Fruit fly (Drosophila melanogaster): ENCODE results near the gene CG18262.

CG18262 gene

DNA sequence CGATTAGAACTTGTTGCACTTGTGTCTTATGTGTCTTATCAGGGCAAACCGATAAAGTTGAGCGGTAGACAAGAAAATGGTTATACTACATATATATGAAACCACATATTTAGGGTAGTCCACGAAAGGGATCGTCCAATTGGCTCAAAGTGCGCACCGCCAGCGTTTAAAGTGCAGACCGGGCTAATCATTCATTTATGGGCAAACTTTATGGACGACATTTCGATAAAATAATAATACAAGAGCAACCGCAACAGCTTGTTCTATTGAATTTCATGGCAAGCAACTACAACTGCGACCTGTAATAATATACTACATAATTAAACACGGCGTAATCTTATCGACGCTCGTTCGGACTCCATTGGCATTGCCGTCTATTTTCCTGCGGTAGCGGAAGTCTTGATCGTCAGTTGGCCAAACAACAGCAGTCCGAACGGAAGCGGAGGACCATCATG is 17.3 kb upstream of the CG18262 start, which contains the start of the genes cyr and CG2120:
TSS of gene cyr (minus strand) at position 294 of the 455 bp plus-strand sequence.
TSS of gene CG2120 (plus strand) at position 405 of the 455 bp plus-strand sequence.
- TF ChIP-seq rn (GFP tag; IDR thresholded peaks at IDR 0.05) = no peak

dm6 chrX:8137285-8137684 is 15.5 kb upstream of the CG18262 start:
- no peak for TF ChIP-seq CG4496 (GFP tag; IDR thresholded peaks at IDR 0.05)
- no peak for TF ChIP-seq Pif1A (GFP tag; optimal IDR thresholded peaks at IDR 0.05)

dm6 chrX:8140707-8141106 is 12.0 kb upstream of the CG18262 start:
- TF ChIP-seq CG32121 (GFP tag; IDR thresholded peaks at IDR 0.05) (no peak), CG8301 (tag; optimal IDR thresholded peaks at IDR 0.05) (no peak), CG17806 (tag; optimal IDR thresholded peaks at IDR 0.05) (no peak), CG9948 (tag; optimal IDR thresholded peaks at IDR 0.05) (no peak), EcR (GFP tag; optimal IDR thresholded peaks at IDR 0.05) (no peak), CG14655 (GFP tag; optimal IDR thresholded peaks at IDR 0.05) (no peak), Snoo (tag; optimal IDR thresholded peaks at IDR 0.05) (no peak), CG15710 (tag; optimal IDR thresholded peaks at IDR 0.05) (no peak), D1 (tag; optimal IDR thresholded peaks at IDR 0.05) (no peak), fd96Ca (GFP tag; IDR thresholded peaks at IDR 0.05) (no peak), Ets98B (GFP tag; IDR thresholded peaks at IDR 0.05) (no peak), CG13204 (GFP tag; optimal IDR thresholded peaks at IDR 0.05) (no peak)

DNA sequence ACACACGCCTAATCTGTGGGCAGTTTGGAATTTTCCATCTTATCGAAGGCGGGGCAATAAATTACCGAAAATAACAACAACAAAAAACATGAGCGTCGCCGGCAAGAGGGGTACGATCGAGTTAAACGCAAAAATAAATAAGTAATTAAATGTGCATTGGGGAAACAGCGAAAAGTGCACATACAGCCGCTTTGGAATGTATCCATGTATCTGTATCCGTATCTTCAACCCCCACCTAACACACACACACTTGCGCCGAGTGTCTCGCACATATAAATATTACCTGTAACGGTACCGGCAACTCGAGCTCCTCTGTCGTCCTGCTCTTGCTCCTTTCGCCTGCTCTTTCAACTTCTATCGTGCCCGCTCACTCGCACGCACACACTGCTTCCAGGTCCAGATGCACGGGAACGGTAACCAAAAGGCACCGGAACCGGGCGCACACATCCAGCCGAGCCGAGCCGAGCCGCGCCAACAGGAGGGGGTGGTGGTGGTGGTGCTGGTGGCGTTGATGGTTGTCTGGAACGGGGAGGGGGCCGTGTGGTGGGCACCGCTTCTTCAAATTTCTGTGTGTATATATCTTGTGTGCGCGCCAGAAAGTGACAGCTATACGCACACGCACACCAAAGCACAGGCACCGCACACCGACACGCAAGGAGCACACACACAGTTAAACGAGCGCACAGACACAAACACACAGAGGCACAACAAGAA is 11.2 kb upstream of the CG18262 start:
- TF ChIP-seq CG15710 (tag; optimal IDR thresholded peaks at IDR 0.05) (peak; percentile 4), EcR (GFP tag; optimal IDR thresholded peaks at IDR 0.05) (peak; percentile 40), Pif1A (GFP tag; optimal IDR thresholded peaks at IDR 0.05) (peak; percentile 16), CG9948 (tag; optimal IDR thresholded peaks at IDR 0.05) (no peak), CG4496 (GFP tag; IDR thresholded peaks at IDR 0.05) (peak; percentile 93), CG14655 (GFP tag; optimal IDR thresholded peaks at IDR 0.05) (no peak), CG12605 (GFP tag; IDR thresholded peaks at IDR 0.05) (peak; percentile 54), fd96Ca (GFP tag; IDR thresholded peaks at IDR 0.05) (peak; percentile 5; the same call in 1 of the 3 replicates), D1 (tag; optimal IDR thresholded peaks at IDR 0.05) (no peak), CG8301 (tag; optimal IDR thresholded peaks at IDR 0.05) (peak; percentile 12), Ets98B (GFP tag; IDR thresholded peaks at IDR 0.05) (peak; percentile 51; the same call in 1 of the 2 replicates), CG8159 (tag; optimal IDR thresholded peaks at IDR 0.05) (peak; percentile 17), CG32121 (GFP tag; IDR thresholded peaks at IDR 0.05) (peak; percentile 66), CG17806 (tag; optimal IDR thresholded peaks at IDR 0.05) (no peak), Pif1B (GFP tag; optimal IDR thresholded peaks at IDR 0.05) (no peak), Snoo (tag; optimal IDR thresholded peaks at IDR 0.05) (no peak), CG13204 (GFP tag; optimal IDR thresholded peaks at IDR 0.05) (peak; percentile 94), CG10348 (GFP tag; IDR thresholded peaks at IDR 0.05) (0 out of 2 replicates have a peak, but pooled peaks have one; percentile 20), rn (GFP tag; IDR thresholded peaks at IDR 0.05) (no peak), CG34367 (tag; optimal IDR thresholded peaks at IDR 0.05) (no peak), gl (tag; optimal IDR thresholded peaks at IDR 0.05) (no peak)

DNA sequence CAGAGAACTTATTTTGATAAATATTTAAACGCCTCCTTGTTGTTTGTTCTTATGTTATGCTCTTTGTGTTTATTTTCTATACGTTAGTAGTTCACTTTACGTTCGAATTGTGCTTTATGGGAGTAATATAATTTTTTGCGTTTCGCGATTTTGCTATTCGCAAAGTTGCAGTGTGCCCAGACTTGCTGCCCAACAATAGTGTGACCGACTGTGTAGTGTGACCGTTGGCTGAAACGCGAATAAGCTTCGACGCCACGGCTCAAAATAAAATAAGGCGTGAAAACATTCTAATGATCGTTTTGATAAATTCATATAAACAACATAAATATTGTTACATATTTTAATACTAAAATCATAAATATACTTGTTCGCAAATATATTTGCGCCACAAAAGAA is 10.7 kb upstream of the CG18262 start, which contains the start of gene Smox:
TSS of gene Smox (minus strand) at position 213 of the 396 bp plus-strand sequence.
- TF ChIP-seq D1 (tag; optimal IDR thresholded peaks at IDR 0.05) = no peak

dm6 chrX:8143537-8143936 is 9.2 kb upstream of the CG18262 start, which contains the start of gene CG17982:
TSS of gene CG17982 (minus strand) at chrX:8143835.
- TF ChIP-seq CG15710 (tag; optimal IDR thresholded peaks at IDR 0.05) = peak; percentile 87
- TF ChIP-seq CG9948 (tag; optimal IDR thresholded peaks at IDR 0.05) = peak; percentile 81
- peak; percentile 93 for TF ChIP-seq Pif1B (GFP tag; optimal IDR thresholded peaks at IDR 0.05)
- peak; percentile 93 for TF ChIP-seq CG4496 (GFP tag; IDR thresholded peaks at IDR 0.05)
- TF ChIP-seq CG32121 (GFP tag; IDR thresholded peaks at IDR 0.05) = peak; percentile 85
- no peak for TF ChIP-seq CG14655 (GFP tag; optimal IDR thresholded peaks at IDR 0.05)
- peak; percentile 66 for TF ChIP-seq CG12605 (GFP tag; IDR thresholded peaks at IDR 0.05)
- TF ChIP-seq D1 (tag; optimal IDR thresholded peaks at IDR 0.05) = no peak
- peak; percentile 83 for TF ChIP-seq CG8301 (tag; optimal IDR thresholded peaks at IDR 0.05)
- peak; percentile 87 for TF ChIP-seq Snoo (tag; optimal IDR thresholded peaks at IDR 0.05)
- peak; percentile 87 for TF ChIP-seq fd96Ca (GFP tag; IDR thresholded peaks at IDR 0.05)
- peak; percentile 60 for TF ChIP-seq rn (GFP tag; IDR thresholded peaks at IDR 0.05)
- peak; percentile 89 for TF ChIP-seq CG17806 (tag; optimal IDR thresholded peaks at IDR 0.05)
- peak; percentile 86 for TF ChIP-seq CG34367 (tag; optimal IDR thresholded peaks at IDR 0.05)
- TF ChIP-seq CG10348 (GFP tag; IDR thresholded peaks at IDR 0.05) = peak; percentile 18; the same call in 1 of the 2 replicates
- peak; percentile 75 for TF ChIP-seq gl (tag; optimal IDR thresholded peaks at IDR 0.05)
- peak; percentile 87 for TF ChIP-seq Ets98B (GFP tag; IDR thresholded peaks at IDR 0.05)
- peak; percentile 88 for TF ChIP-seq CG8159 (tag; optimal IDR thresholded peaks at IDR 0.05)
- TF ChIP-seq EcR (GFP tag; optimal IDR thresholded peaks at IDR 0.05) = no peak
- no peak for TF ChIP-seq CG13204 (GFP tag; optimal IDR thresholded peaks at IDR 0.05)
- TF ChIP-seq Pif1A (GFP tag; optimal IDR thresholded peaks at IDR 0.05) = peak; percentile 94

All from whole organism, pupa.